Fruit fly (Drosophila melanogaster): ENCODE results near the gene Smyd5.

Gene Smyd5

dm6 chr3R:21215290-21215689 is 3.3 kb downstream of the Smyd5 start:
- TF ChIP-seq CG30403 (GFP tag; optimal IDR thresholded peaks at IDR 0.05) (no peak), Ada2b (GFP tag; IDR thresholded peaks at IDR 0.05) (no peak), Ets65A (GFP tag) (peak; percentile 73), Sry-β (GFP tag; optimal IDR thresholded peaks at IDR 0.05) (no peak), CG10431 (GFP tag; optimal IDR thresholded peaks at IDR 0.05) (no peak), CG3281 (GFP tag; optimal IDR thresholded peaks at IDR 0.05) (no peak), jumu (GFP tag; optimal IDR thresholded peaks at IDR 0.05) (no peak), sens-2 (GFP tag; IDR thresholded peaks at IDR 0.05) (no peak), Med (GFP tag) (peak; percentile 65), sc (optimal IDR thresholded peaks at IDR 0.05) (no peak), sc (GFP tag; optimal IDR thresholded peaks at IDR 0.05) (no peak), shn (GFP tag; optimal IDR thresholded peaks at IDR 0.05) (no peak), CG18764 (GFP tag; optimal IDR thresholded peaks at IDR 0.05) (no peak), CG42726 (GFP tag; IDR thresholded peaks at IDR 0.05; ENCODE audit: partially characterized antibody) (0 out of 2 replicates have a peak, but pooled peaks have one; percentile 10), CG15479 (GFP tag; optimal IDR thresholded peaks at IDR 0.05) (no peak), CG2875 (GFP tag; optimal IDR thresholded peaks at IDR 0.05) (no peak), vfl (GFP tag; optimal IDR thresholded peaks at IDR 0.05) (no peak), ssp (GFP tag; IDR thresholded peaks at IDR 0.05) (no peak), CG17612 (GFP tag; IDR thresholded peaks at IDR 0.05) (no peak), CG17328 (GFP tag; IDR thresholded peaks at IDR 0.05) (no peak), dmrt11E (tag; optimal IDR thresholded peaks at IDR 0.05) (no peak), TFAM (GFP tag; optimal IDR thresholded peaks at IDR 0.05) (no peak)

dm6 chr3R:21214693-21215145 is 3.9 kb downstream of the Smyd5 start, which contains the start of gene Ddrgk1:
TSS of gene Ddrgk1 (plus strand) at chr3R:21215079.
- TF ChIP-seq CG30020 (tag; optimal IDR thresholded peaks at IDR 0.05) = peak; percentile 89
- TF ChIP-seq Hsf (GFP tag; optimal IDR thresholded peaks at IDR 0.05) = peak; percentile 39
- TF ChIP-seq Meics (GFP tag; optimal IDR thresholded peaks at IDR 0.05) = peak; percentile 99
- no peak for TF ChIP-seq emc (GFP tag; optimal IDR thresholded peaks at IDR 0.05)
- peak; percentile 13 for TF ChIP-seq CG1233 (GFP tag; optimal IDR thresholded peaks at IDR 0.05)
- TF ChIP-seq az2 (GFP tag; optimal IDR thresholded peaks at IDR 0.05) = peak; percentile 19
- peak; percentile 68 for TF ChIP-seq Ets65A (GFP tag)
- peak; percentile 3 for TF ChIP-seq CG34376 (GFP tag; optimal IDR thresholded peaks at IDR 0.05)
- no peak for TF ChIP-seq ttk (GFP tag; IDR thresholded peaks at IDR 0.05)
- TF ChIP-seq Ssrp (tag; optimal IDR thresholded peaks at IDR 0.05) = peak; percentile 7
- TF ChIP-seq nmo (GFP tag; optimal IDR thresholded peaks at IDR 0.05) = peak; percentile 44
- no peak for TF ChIP-seq prd (optimal IDR thresholded peaks at IDR 0.05)
- peak; percentile 56; the same call in 2 of the 3 replicates for TF ChIP-seq prd (GFP tag; IDR thresholded peaks at IDR 0.05)
- TF ChIP-seq YL-1 (GFP tag; optimal IDR thresholded peaks at IDR 0.05) = peak; percentile 30
- TF ChIP-seq nerfin-1 (tag; optimal IDR thresholded peaks at IDR 0.05) = no peak
- TF ChIP-seq ewg (GFP tag; optimal IDR thresholded peaks at IDR 0.05) = no peak
- TF ChIP-seq CG15696 (tag; optimal IDR thresholded peaks at IDR 0.05) = peak; percentile 0
- peak; percentile 17 for TF ChIP-seq CG18764 (GFP tag; optimal IDR thresholded peaks at IDR 0.05)
- peak; percentile 34 for TF ChIP-seq ems (GFP tag; optimal IDR thresholded peaks at IDR 0.05)
- TF ChIP-seq CoRest (tag; optimal IDR thresholded peaks at IDR 0.05) = peak; percentile 18
- TF ChIP-seq CG11456 (GFP tag; IDR thresholded peaks at IDR 0.05) = 0 out of 3 replicates have a peak, but pooled peaks have one; percentile 6
- TF ChIP-seq CG2116 (GFP tag; optimal IDR thresholded peaks at IDR 0.05) = peak; percentile 32
- TF ChIP-seq Pdp1 (GFP tag; optimal IDR thresholded peaks at IDR 0.05) = peak in 1 of 2 experiments; percentile 27
- no peak for TF ChIP-seq HLHmδ (GFP tag; optimal IDR thresholded peaks at IDR 0.05)
- TF ChIP-seq CG17361 (GFP tag; IDR thresholded peaks at IDR 0.05) = 0 out of 3 replicates have a peak, but pooled peaks have one; percentile 30
- TF ChIP-seq Sry-β (GFP tag; optimal IDR thresholded peaks at IDR 0.05) = peak; percentile 96
- peak; percentile 15 for TF ChIP-seq sug (tag; optimal IDR thresholded peaks at IDR 0.05)
- TF ChIP-seq MESR4 (GFP tag; optimal IDR thresholded peaks at IDR 0.05) = no peak
- TF ChIP-seq tll (GFP tag; optimal IDR thresholded peaks at IDR 0.05) = peak; percentile 67 to 72
- peak; percentile 17 for TF ChIP-seq HLH54F (GFP tag; optimal IDR thresholded peaks at IDR 0.05)
- 0 out of 2 replicates have a peak, but pooled peaks have one; percentile 24 for TF ChIP-seq sob (GFP tag; IDR thresholded peaks at IDR 0.05)
- TF ChIP-seq Xrp1 (GFP tag; IDR thresholded peaks at IDR 0.05) = peak; percentile 31; the same call in 1 of the 2 replicates
